Worm (Caenorhabditis elegans) whole organism, L1 larva: ENCODE results near the gene ins-32.

Experiments
- aha-1 ChIP-seq: fragments of 150-350 bp; optimal IDR thresholded peaks from 2 replicates; lab custom pipeline; 2014; ENCODE audit warnings: missing biosample characterization, missing genetic modification characterization
- ama-1 ChIP-seq: fragments of 150-350 bp; optimal IDR thresholded peaks from 2 replicates; lab custom pipeline; 2014
- elt-3 ChIP-seq, 6 experiments: fragments of 150-350 bp in 1 of 6; sonication (generic microtip); optimal IDR thresholded peaks; 2 replicates each; lab custom pipeline; 2017 to 2018; ENCODE audit warnings: missing biosample characterization in 6 of 6, missing genetic modification characterization in 6 of 6, inconsistent platforms in 1 of 6
- hlh-4 ChIP-seq: sonication (generic microtip); optimal IDR thresholded peaks from 2 replicates; lab custom pipeline; 2016; ENCODE audit warnings: mild to moderate bottlenecking, missing genetic modification characterization, missing compliant biosample characterization
- hpl-2 ChIP-seq: fragments of 150-350 bp; optimal IDR thresholded peaks from 2 replicates; lab custom pipeline; 2014; ENCODE audit warnings: missing biosample characterization, missing genetic modification reagents, missing genetic modification characterization
- isw-1 ChIP-seq: fragments of 200-800 bp; sonication (Bioruptor generic); IDR thresholded peaks from 2 replicates; pipeline ENCODE4 v1.3.6; 2022; ENCODE audit warnings: missing genetic modification characterization, missing compliant biosample characterization
- lir-3 ChIP-seq: sonication (generic microtip); optimal IDR thresholded peaks from 2 replicates; lab custom pipeline; 2016; ENCODE audit warnings: mild to moderate bottlenecking, missing genetic modification characterization, moderate library complexity, missing compliant biosample characterization; ENCODE audit not compliant: poor library complexity
- mep-1 ChIP-seq: fragments of 150-350 bp; optimal IDR thresholded peaks from 2 replicates; lab custom pipeline; 2014; ENCODE audit warnings: missing biosample characterization, missing genetic modification characterization
- nhr-12 ChIP-seq: sonication (generic microtip); optimal IDR thresholded peaks from 2 replicates; lab custom pipeline; 2017; ENCODE audit warnings: missing biosample characterization, missing genetic modification characterization
- zag-1 ChIP-seq: fragments of 150-350 bp; optimal IDR thresholded peaks from 2 replicates; lab custom pipeline; 2014; ENCODE audit warnings: missing biosample characterization, missing genetic modification characterization
- zip-4 ChIP-seq: fragments of 200-800 bp; sonication (Bioruptor generic); optimal IDR thresholded peaks from 2 replicates; lab custom pipeline; 2018; ENCODE audit warnings: mild to moderate bottlenecking, missing genetic modification characterization, moderate library complexity, missing compliant biosample characterization
- ztf-11 ChIP-seq, 2 experiments: sonication (generic microtip); optimal IDR thresholded peaks; 2 replicates each; lab custom pipeline; 2016 to 2017; ENCODE audit warnings: missing genetic modification characterization in 2 of 2, missing biosample characterization in 1 of 2, missing compliant biosample characterization in 1 of 2

ce11 chrII:3757499-3757898 is 45.6 kb downstream of the ins-32 start, which contains the start of gene srx-111:
- no peak for TF ChIP-seq ztf-11 (tag; optimal IDR thresholded peaks at IDR 0.05; lab: Kevin White, UChicago)
- no peak for TF ChIP-seq lir-3 (tag; lab: Kevin White, UChicago)
- TF ChIP-seq hpl-2: no peak
- no peak for TF ChIP-seq zag-1 (tag; lab: Kevin White, UChicago)
- TF ChIP-seq aha-1 (tag; lab: Kevin White, UChicago): no peak
- no peak for TF ChIP-seq elt-3 (tag; optimal IDR thresholded peaks at IDR 0.05; lab: Kevin White, UChicago)
- TF ChIP-seq isw-1 (GFP tag; lab: Robert Waterston, UW): no peak
- TF ChIP-seq ama-1 (lab: Kevin White, UChicago): no peak
- TF ChIP-seq nhr-12 (tag; lab: Kevin White, UChicago): no peak
- TF ChIP-seq zip-4 (GFP tag; lab: Kevin White, UChicago): no peak
- no peak for TF ChIP-seq mep-1
- TF ChIP-seq hlh-4: no peak
